Fruit fly (Drosophila melanogaster) whole organism, embryonic: Measurements from ENCODE around the gene Pex14.

ENCODE experiments used
- B-H2 ChIP-seq: fragments of 200-800 bp; sonication (Bioruptor generic); optimal IDR thresholded peaks from 2 replicates; lab custom pipeline; 2018; ENCODE audit warnings: missing biosample characterization, mild to moderate bottlenecking, missing genetic modification characterization
- CG10959 ChIP-seq: fragments of 200-800 bp; sonication (Bioruptor generic); IDR thresholded peaks from 2 replicates; pipeline ENCODE4 v1.3.6; 2022; ENCODE audit warnings: missing biosample characterization, missing genetic modification characterization
- CG11093 ChIP-seq: fragments of 200-800 bp; sonication (Bioruptor generic); IDR thresholded peaks from 3 replicates; pipeline ENCODE4 v1.3.6; 2022; ENCODE audit warnings: missing biosample characterization, missing genetic modification characterization
- CG11504 ChIP-seq: fragments of 200-800 bp; sonication (Bioruptor generic); optimal IDR thresholded peaks from 3 replicates; lab custom pipeline; 2019; ENCODE audit warnings: missing biosample characterization, mild to moderate bottlenecking, missing genetic modification characterization, moderate library complexity
- CG11723 ChIP-seq: fragments of 200-800 bp; sonication (Bioruptor generic); optimal IDR thresholded peaks from 2 replicates; lab custom pipeline; 2017; ENCODE audit warnings: missing biosample characterization, mild to moderate bottlenecking, missing genetic modification characterization
- CG12071 ChIP-seq: fragments of 200-800 bp; sonication (Bioruptor generic); optimal IDR thresholded peaks from 3 replicates; lab custom pipeline; 2018; ENCODE audit warnings: missing biosample characterization, mild to moderate bottlenecking, missing genetic modification characterization
- CG14441 ChIP-seq: fragments of 200-800 bp; sonication (Bioruptor generic); IDR thresholded peaks from 2 replicates; pipeline ENCODE4 v1.3.6; 2022; ENCODE audit warnings: missing biosample characterization, missing genetic modification characterization
- CG14667 ChIP-seq: fragments of 200-800 bp; sonication (Bioruptor generic); IDR thresholded peaks from 2 replicates; pipeline ENCODE4 v1.3.6; 2022; ENCODE audit warnings: missing biosample characterization, missing genetic modification characterization
- CG16813 ChIP-seq: fragments of 200-800 bp; sonication (Bioruptor generic); IDR thresholded peaks from 3 replicates; pipeline ENCODE4 v1.3.6; 2022; ENCODE audit warnings: missing biosample characterization, missing genetic modification characterization; ENCODE audit not compliant: partially characterized antibody
- CG17802 ChIP-seq: fragments of 200-800 bp; sonication (Bioruptor generic); optimal IDR thresholded peaks from 2 replicates; lab custom pipeline; 2018; ENCODE audit warnings: missing biosample characterization, mild to moderate bottlenecking, missing genetic modification characterization, moderate library complexity
- CG18476 ChIP-seq: fragments of 200-800 bp; sonication (Bioruptor generic); optimal IDR thresholded peaks from 2 replicates; lab custom pipeline; 2016; ENCODE audit warnings: missing biosample characterization, mild to moderate bottlenecking, missing genetic modification characterization
- CG2116 ChIP-seq: fragments of 200-800 bp; sonication (Bioruptor generic); optimal IDR thresholded peaks from 3 replicates; lab custom pipeline; 2018; ENCODE audit warnings: missing biosample characterization, mild to moderate bottlenecking, missing genetic modification characterization
- CG3065 ChIP-seq: fragments of 200-800 bp; sonication (Bioruptor generic); optimal IDR thresholded peaks from 2 replicates; lab custom pipeline; 2016; ENCODE audit warnings: missing biosample characterization, missing genetic modification characterization
- CG3163 ChIP-seq: fragments of 200-800 bp; sonication (Bioruptor generic); optimal IDR thresholded peaks from 3 replicates; lab custom pipeline; 2016; ENCODE audit warnings: missing biosample characterization, missing genetic modification characterization
- CG3281 ChIP-seq: fragments of 200-800 bp; sonication (Bioruptor generic); optimal IDR thresholded peaks from 3 replicates; lab custom pipeline; 2017; ENCODE audit warnings: missing biosample characterization, mild to moderate bottlenecking, missing genetic modification characterization
- CG4424 ChIP-seq: fragments of 200-800 bp; sonication (Bioruptor generic); optimal IDR thresholded peaks from 3 replicates; lab custom pipeline; 2016; ENCODE audit warnings: missing biosample characterization, missing genetic modification characterization
- CG6689 ChIP-seq: fragments of 200-800 bp; sonication (Bioruptor generic); IDR thresholded peaks from 2 replicates; pipeline ENCODE4 v1.3.6; 2022; ENCODE audit warnings: missing biosample characterization, missing genetic modification characterization
- CG8281 ChIP-seq: fragments of 200-800 bp; sonication (Bioruptor generic); optimal IDR thresholded peaks from 2 replicates; lab custom pipeline; 2018; ENCODE audit warnings: missing biosample characterization, mild to moderate bottlenecking, missing genetic modification characterization, moderate library complexity
- CG8765 ChIP-seq: fragments of 200-800 bp; sonication (Bioruptor generic); IDR thresholded peaks from 2 replicates; pipeline ENCODE4 v1.3.6; 2022; ENCODE audit warnings: missing biosample characterization, missing genetic modification characterization
- CG8944 ChIP-seq: fragments of 200-800 bp; sonication (Bioruptor generic); optimal IDR thresholded peaks from 3 replicates; lab custom pipeline; 2016; ENCODE audit warnings: missing biosample characterization, missing genetic modification characterization
- CG9817 ChIP-seq: fragments of 200-800 bp; sonication (Bioruptor generic); optimal IDR thresholded peaks from 2 replicates; lab custom pipeline; 2018; ENCODE audit warnings: missing biosample characterization, mild to moderate bottlenecking, missing genetic modification characterization, moderate library complexity
- Chrac-16 ChIP-seq: fragments of 200-800 bp; sonication (Bioruptor generic); optimal IDR thresholded peaks from 3 replicates; lab custom pipeline; 2016; ENCODE audit warnings: missing biosample characterization, missing genetic modification characterization
- Doc2 ChIP-seq: fragments of 200-800 bp; sonication (Bioruptor generic); IDR thresholded peaks from 2 replicates; pipeline ENCODE4 v1.3.6; 2022; ENCODE audit warnings: missing biosample characterization, missing genetic modification characterization
- Ets65A ChIP-seq: fragments of 200-800 bp; sonication (Bioruptor generic); peaks from one replicate; lab custom pipeline; 2016; ENCODE audit warnings: missing biosample characterization, missing genetic modification characterization
- Hmx ChIP-seq: fragments of 200-800 bp; sonication (Bioruptor generic); optimal IDR thresholded peaks from 2 replicates; lab custom pipeline; 2016; ENCODE audit warnings: missing biosample characterization, missing genetic modification characterization
- Hr3 ChIP-seq: fragments of 200-800 bp; sonication (Bioruptor generic); optimal IDR thresholded peaks from 3 replicates; lab custom pipeline; 2016; ENCODE audit warnings: missing biosample characterization, missing genetic modification characterization
- Kr ChIP-seq: fragments of 200-800 bp; sonication (Bioruptor generic); optimal IDR thresholded peaks from 2 replicates; lab custom pipeline; 2017; ENCODE audit warnings: missing biosample characterization, mild to moderate bottlenecking, missing genetic modification characterization
- Max ChIP-seq: fragments of 200-800 bp; sonication (Bioruptor generic); optimal IDR thresholded peaks from 2 replicates; lab custom pipeline; 2016; ENCODE audit warnings: missing biosample characterization, mild to moderate bottlenecking, missing genetic modification characterization
- Oli ChIP-seq: fragments of 200-800 bp; sonication (Bioruptor generic); optimal IDR thresholded peaks from 2 replicates; lab custom pipeline; 2018; ENCODE audit warnings: missing biosample characterization, mild to moderate bottlenecking, missing genetic modification characterization, moderate library complexity
- Ravus ChIP-seq: fragments of 200-800 bp; sonication (Bioruptor generic); IDR thresholded peaks from 2 replicates; pipeline ENCODE4 v1.3.6; 2022; ENCODE audit warnings: missing biosample characterization, missing genetic modification characterization
- Spps ChIP-seq: fragments of 200-800 bp; sonication (Bioruptor generic); optimal IDR thresholded peaks from 2 replicates; lab custom pipeline; 2018; ENCODE audit warnings: missing biosample characterization, mild to moderate bottlenecking, missing genetic modification characterization
- Vsx1 ChIP-seq: fragments of 200-800 bp; sonication (Bioruptor generic); optimal IDR thresholded peaks from 2 replicates; lab custom pipeline; 2017; ENCODE audit warnings: missing biosample characterization, mild to moderate bottlenecking, missing genetic modification characterization, missing genetic modification reagents
- abd-A ChIP-seq: fragments of 200-800 bp; sonication (Bioruptor generic); optimal IDR thresholded peaks from 3 replicates; lab custom pipeline; 2019; ENCODE audit warnings: missing biosample characterization, mild to moderate bottlenecking, missing genetic modification characterization, moderate library complexity
- caup ChIP-seq: fragments of 200-800 bp; sonication (Bioruptor generic); optimal IDR thresholded peaks from 3 replicates; lab custom pipeline; 2017; ENCODE audit warnings: missing biosample characterization, mild to moderate bottlenecking, missing genetic modification characterization, moderate library complexity; ENCODE audit not compliant: severe bottlenecking
- chif ChIP-seq, 2 experiments: fragments of 200-800 bp; sonication (Bioruptor generic); optimal IDR thresholded peaks; 3 replicates each; lab custom pipeline; 2016; ENCODE audit warnings: missing biosample characterization in 2 of 2, missing genetic modification characterization in 2 of 2
- ci ChIP-seq: fragments of 200-800 bp; sonication (Bioruptor generic); IDR thresholded peaks from 3 replicates; pipeline ENCODE4 v1.3.6; 2022; ENCODE audit warnings: missing biosample characterization, missing genetic modification characterization
- crc ChIP-seq: fragments of 200-800 bp; sonication (Bioruptor generic); optimal IDR thresholded peaks from 2 replicates; lab custom pipeline; 2016; ENCODE audit warnings: missing biosample characterization, missing genetic modification characterization
- dm ChIP-seq: fragments of 200-800 bp; sonication (Bioruptor generic); optimal IDR thresholded peaks from 3 replicates; lab custom pipeline; 2016; ENCODE audit warnings: missing biosample characterization, missing genetic modification characterization
- fd3F ChIP-seq: fragments of 200-800 bp; sonication (Bioruptor generic); optimal IDR thresholded peaks from 2 replicates; lab custom pipeline; 2018; ENCODE audit warnings: missing biosample characterization, mild to moderate bottlenecking, missing genetic modification characterization, moderate library complexity
- ftz-f1 ChIP-seq: fragments of 200-800 bp; sonication (Bioruptor generic); optimal IDR thresholded peaks from 2 replicates; lab custom pipeline; 2016; ENCODE audit warnings: missing biosample characterization, missing genetic modification characterization
- gsb-n ChIP-seq: fragments of 200-800 bp; sonication (Bioruptor generic); optimal IDR thresholded peaks from 3 replicates; lab custom pipeline; 2018; ENCODE audit warnings: missing biosample characterization, mild to moderate bottlenecking, missing genetic modification characterization
- mld ChIP-seq: fragments of 200-800 bp; sonication (Bioruptor generic); IDR thresholded peaks from 3 replicates; pipeline ENCODE4 v1.3.6; 2022; ENCODE audit warnings: missing biosample characterization, missing genetic modification characterization; ENCODE audit not compliant: partially characterized antibody
- peb ChIP-seq: fragments of 200-800 bp; sonication (Bioruptor generic); IDR thresholded peaks from 2 replicates; pipeline ENCODE4 v1.3.6; 2022; ENCODE audit warnings: missing biosample characterization, missing genetic modification characterization
- row ChIP-seq: fragments of 200-800 bp; sonication (Bioruptor generic); IDR thresholded peaks from 3 replicates; pipeline ENCODE4 v1.3.6; 2022; ENCODE audit warnings: missing biosample characterization, missing genetic modification characterization
- shn ChIP-seq: fragments of 200-800 bp; sonication (Bioruptor generic); optimal IDR thresholded peaks from 3 replicates; lab custom pipeline; 2016; ENCODE audit warnings: missing biosample characterization, missing genetic modification characterization
- slbo ChIP-seq: fragments of 200-800 bp; sonication (Bioruptor generic); IDR thresholded peaks from 2 replicates; pipeline ENCODE4 v1.3.6; 2022; ENCODE audit warnings: missing biosample characterization, missing genetic modification characterization
- tgo ChIP-seq: fragments of 200-800 bp; sonication (Bioruptor generic); IDR thresholded peaks from 3 replicates; pipeline ENCODE4 v1.3.6; 2022; ENCODE audit warnings: missing biosample characterization, missing genetic modification characterization
- tna ChIP-seq: fragments of 200-800 bp; sonication (Bioruptor generic); IDR thresholded peaks from 2 replicates; pipeline ENCODE4 v1.3.6; 2022; ENCODE audit warnings: missing biosample characterization, missing genetic modification characterization; ENCODE audit not compliant: partially characterized antibody
- trh ChIP-seq: fragments of 200-800 bp; sonication (Bioruptor generic); optimal IDR thresholded peaks from 2 replicates; lab custom pipeline; 2016; ENCODE audit warnings: missing biosample characterization, missing genetic modification characterization

Pex14 gene

DNA sequence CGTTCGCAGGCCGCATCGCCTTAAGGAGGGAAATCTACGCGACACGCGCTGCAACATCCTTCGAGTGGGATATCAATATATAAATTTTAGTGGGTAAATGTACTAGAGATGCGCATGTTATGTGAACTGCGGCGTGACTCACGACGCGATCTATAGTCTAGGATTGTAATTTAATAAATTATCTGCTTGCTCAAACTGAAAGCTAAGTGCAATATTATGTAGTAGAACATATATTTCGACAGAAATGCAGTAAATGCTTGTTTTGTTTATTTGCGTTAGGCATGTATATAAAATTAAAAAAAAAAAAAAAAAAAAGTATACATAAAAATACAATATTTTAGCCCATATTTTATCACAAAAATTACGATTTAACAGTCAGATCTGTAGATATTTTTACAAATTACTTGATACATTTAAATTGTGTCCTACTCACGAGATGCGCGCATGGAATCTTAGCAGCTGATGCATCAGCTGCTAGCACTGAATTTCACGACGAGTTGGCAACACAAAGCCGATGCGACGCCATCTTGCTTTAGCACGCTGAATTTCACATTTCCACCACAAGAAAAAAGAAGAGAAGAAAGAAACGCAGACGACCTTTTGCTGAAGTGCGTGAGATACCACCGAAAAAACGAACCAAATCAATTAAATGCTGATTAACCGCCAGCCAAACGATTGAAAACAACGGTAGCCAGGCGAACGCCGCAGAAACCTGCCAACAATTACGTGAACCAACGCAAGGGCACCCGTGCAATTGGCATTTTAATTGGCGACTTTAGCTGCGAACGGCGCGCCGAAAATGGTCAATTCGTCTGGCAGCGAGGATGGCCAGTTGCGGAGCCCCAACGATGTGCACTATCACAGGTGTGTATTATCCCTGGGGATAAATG, 7.4 kb upstream of the Pex14 start, which contains the start of the genes CG4042 and Pitslre (continued):
- TF ChIP-seq CG8765 (GFP tag; lab: Robert Waterston, UW) (no peak), ftz-f1 (GFP tag; lab: Kevin White, UChicago) (no peak), CG11093 (GFP tag; lab: Robert Waterston, UW) (no peak), CG3163 (GFP tag; lab: Kevin White, UChicago) (no peak), Max (GFP tag; lab: Kevin White, UChicago) (peak; percentile 59), Hr3 (GFP tag; lab: Kevin White, UChicago) (peak; percentile 61), CG10959 (GFP tag; lab: Robert Waterston, UW) (no peak), dm (GFP tag; lab: Kevin White, UChicago) (no peak), mld (no peak; the same call in 2 of the 3 replicates), gsb-n (tag; lab: Kevin White, UChicago) (no peak), CG4424 (peak; percentile 65), tgo (GFP tag; lab: Robert Waterston, UW) (peak; percentile 23; the same call in 1 of the 3 replicates), Ravus (GFP tag; lab: Robert Waterston, UW) (no peak), CG11723 (GFP tag; lab: Kevin White, UChicago) (no peak), CG9817 (tag; lab: Kevin White, UChicago) (no peak), abd-A (tag; lab: Kevin White, UChicago) (no peak), fd3F (GFP tag; lab: Kevin White, UChicago) (no peak), peb (GFP tag; lab: Robert Waterston, UW) (no peak), CG16813 (GFP tag; lab: Robert Waterston, UW) (peak; percentile 74; the same call in 2 of the 3 replicates), Chrac-16 (GFP tag; lab: Kevin White, UChicago) (peak; percentile 60), row (peak; percentile 86), CG8281 (tag; lab: Kevin White, UChicago) (no peak), crc (no peak), CG14441 (GFP tag; lab: Robert Waterston, UW) (no peak), CG8944 (GFP tag; lab: Kevin White, UChicago) (no peak), tna (no peak), CG6689 (peak; percentile 65), CG14667 (GFP tag; lab: Robert Waterston, UW) (no peak), Kr (no peak), B-H2 (no peak), chif (GFP tag; optimal IDR thresholded peaks at IDR 0.05; lab: Kevin White, UChicago) (no peak), CG12071 (GFP tag; lab: Kevin White, UChicago) (no peak), Doc2 (no peak), Vsx1 (GFP tag; lab: Kevin White, UChicago) (no peak), CG17802 (no peak), Oli (tag; lab: Kevin White, UChicago) (peak; percentile 28), CG18476 (GFP tag; lab: Kevin White, UChicago) (no peak), CG11504 (tag; lab: Kevin White, UChicago) (peak; percentile 41), Spps (no peak), slbo (peak; percentile 44), Ets65A (peak; percentile 83), CG3281 (no peak), Hmx (GFP tag; lab: Kevin White, UChicago) (no peak), shn (GFP tag; lab: Kevin White, UChicago) (peak; percentile 19), CG3065 (GFP tag; lab: Kevin White, UChicago) (no peak), ci (no peak), caup (GFP tag; lab: Kevin White, UChicago) (no peak), CG2116 (GFP tag; lab: Kevin White, UChicago) (peak; percentile 25), trh (GFP tag; lab: Kevin White, UChicago) (no peak)
